Fruit fly (Drosophila melanogaster) whole organism, embryonic: Measurements from ENCODE around the gene Dif.

Experiments used
- Ada2b ChIP-seq: fragments of 200-800 bp; sonication (Bioruptor generic); IDR thresholded peaks from 2 replicates; pipeline ENCODE4 v1.3.6; 2022; ENCODE audit warnings: missing biosample characterization, missing genetic modification characterization
- CG10267 ChIP-seq: fragments of 200-800 bp; sonication (Bioruptor generic); optimal IDR thresholded peaks from 2 replicates; lab custom pipeline; 2018; ENCODE audit warnings: missing biosample characterization, mild to moderate bottlenecking, missing genetic modification characterization, moderate library complexity
- CG10366 ChIP-seq: fragments of 200-800 bp; sonication (Bioruptor generic); IDR thresholded peaks from 2 replicates; pipeline ENCODE4 v1.3.6; 2022; ENCODE audit warnings: missing biosample characterization, missing genetic modification characterization
- CG11398 ChIP-seq: fragments of 200-800 bp; sonication (Bioruptor generic); optimal IDR thresholded peaks from 2 replicates; lab custom pipeline; 2016; ENCODE audit warnings: missing biosample characterization, missing genetic modification characterization
- CG12219 ChIP-seq: fragments of 200-800 bp; sonication (Bioruptor generic); optimal IDR thresholded peaks from 3 replicates; lab custom pipeline; 2018; ENCODE audit warnings: missing biosample characterization, mild to moderate bottlenecking, missing genetic modification characterization
- CG12659 ChIP-seq: fragments of 200-800 bp; sonication (Bioruptor generic); optimal IDR thresholded peaks from 3 replicates; lab custom pipeline; 2017; ENCODE audit warnings: mild to moderate bottlenecking, missing biosample characterization, missing genetic modification reagents, missing genetic modification characterization
- CG13123 ChIP-seq: fragments of 200-800 bp; sonication (Bioruptor generic); optimal IDR thresholded peaks from 2 replicates; lab custom pipeline; 2016; ENCODE audit warnings: missing biosample characterization, missing genetic modification characterization
- CG13424 ChIP-seq: fragments of 200-800 bp; sonication (Bioruptor generic); optimal IDR thresholded peaks from 2 replicates; lab custom pipeline; 2019; ENCODE audit warnings: missing biosample characterization, mild to moderate bottlenecking, missing genetic modification characterization, moderate library complexity
- CG16863 ChIP-seq: fragments of 200-800 bp; sonication (Bioruptor generic); optimal IDR thresholded peaks from 3 replicates; lab custom pipeline; 2016; ENCODE audit warnings: missing biosample characterization, missing genetic modification characterization
- CG17359 ChIP-seq: fragments of 200-800 bp; sonication (Bioruptor generic); optimal IDR thresholded peaks from 3 replicates; lab custom pipeline; 2018; ENCODE audit warnings: missing biosample characterization, mild to moderate bottlenecking, missing genetic modification characterization, moderate library complexity
- CG17568 ChIP-seq: fragments of 200-800 bp; sonication (Bioruptor generic); optimal IDR thresholded peaks from 2 replicates; lab custom pipeline; 2018; ENCODE audit warnings: missing biosample characterization, mild to moderate bottlenecking, missing genetic modification characterization, moderate library complexity
- CG1792 ChIP-seq: fragments of 200-800 bp; sonication (Bioruptor generic); optimal IDR thresholded peaks from 2 replicates; lab custom pipeline; 2016; ENCODE audit warnings: missing biosample characterization, missing genetic modification characterization
- CG2116 ChIP-seq: fragments of 200-800 bp; sonication (Bioruptor generic); optimal IDR thresholded peaks from 3 replicates; lab custom pipeline; 2018; ENCODE audit warnings: missing biosample characterization, mild to moderate bottlenecking, missing genetic modification characterization
- CG2875 ChIP-seq: fragments of 200-800 bp; sonication (Bioruptor generic); optimal IDR thresholded peaks from 2 replicates; lab custom pipeline; 2017; ENCODE audit warnings: missing biosample characterization, mild to moderate bottlenecking, missing genetic modification characterization, missing genetic modification reagents
- CG2889 ChIP-seq: fragments of 200-800 bp; sonication (Bioruptor generic); IDR thresholded peaks from 3 replicates; pipeline ENCODE4 v1.3.6; 2022; ENCODE audit warnings: missing biosample characterization, missing genetic modification characterization
- CG31365 ChIP-seq: fragments of 200-800 bp; sonication (Bioruptor generic); optimal IDR thresholded peaks from 2 replicates; lab custom pipeline; 2018; ENCODE audit warnings: missing biosample characterization, mild to moderate bottlenecking, missing genetic modification characterization
- CG4360 ChIP-seq: fragments of 200-800 bp; sonication (Bioruptor generic); IDR thresholded peaks from 2 replicates; pipeline ENCODE4 v1.3.6; 2022; ENCODE audit warnings: missing biosample characterization, missing genetic modification characterization
- CG4707 ChIP-seq: fragments of 200-800 bp; sonication (Bioruptor generic); optimal IDR thresholded peaks from 2 replicates; lab custom pipeline; 2018; ENCODE audit warnings: missing biosample characterization, mild to moderate bottlenecking, missing genetic modification characterization, moderate library complexity
- CG4854 ChIP-seq: fragments of 200-800 bp; sonication (Bioruptor generic); optimal IDR thresholded peaks from 2 replicates; lab custom pipeline; 2016; ENCODE audit warnings: missing biosample characterization, missing genetic modification characterization, inconsistent platforms
- CG7271 ChIP-seq: fragments of 200-800 bp; sonication (Bioruptor generic); optimal IDR thresholded peaks from 2 replicates; lab custom pipeline; 2018; ENCODE audit warnings: missing biosample characterization, mild to moderate bottlenecking, missing genetic modification characterization, moderate library complexity
- CG8924 ChIP-seq: fragments of 200-800 bp; optimal IDR thresholded peaks from 3 replicates; lab custom pipeline; 2019; ENCODE audit warnings: missing biosample characterization, mild to moderate bottlenecking, missing genetic modification characterization, moderate library complexity
- CG9727 ChIP-seq: fragments of 200-800 bp; sonication (Bioruptor generic); optimal IDR thresholded peaks from 3 replicates; lab custom pipeline; 2017; ENCODE audit warnings: missing biosample characterization, mild to moderate bottlenecking, missing genetic modification characterization
- CoRest ChIP-seq: fragments of 200-800 bp; sonication (Bioruptor generic); optimal IDR thresholded peaks from 3 replicates; lab custom pipeline; 2018; ENCODE audit warnings: missing biosample characterization, mild to moderate bottlenecking, missing genetic modification characterization, moderate library complexity
- Dbx ChIP-seq: fragments of 200-800 bp; sonication (Bioruptor generic); IDR thresholded peaks from 3 replicates; pipeline ENCODE4 v1.3.6; 2022; ENCODE audit warnings: missing biosample characterization, missing genetic modification characterization
- Doc2 ChIP-seq: fragments of 200-800 bp; sonication (Bioruptor generic); IDR thresholded peaks from 2 replicates; pipeline ENCODE4 v1.3.6; 2022; ENCODE audit warnings: missing biosample characterization, missing genetic modification characterization
- Doc3 ChIP-seq: fragments of 200-800 bp; sonication (Bioruptor generic); IDR thresholded peaks from 3 replicates; pipeline ENCODE4 v1.3.6; 2022; ENCODE audit warnings: missing biosample characterization, missing genetic modification characterization; ENCODE audit not compliant: partially characterized antibody
- Fer1 ChIP-seq: fragments of 200-800 bp; sonication (Bioruptor generic); optimal IDR thresholded peaks from 2 replicates; lab custom pipeline; 2017; ENCODE audit warnings: missing biosample characterization, mild to moderate bottlenecking, missing genetic modification characterization
- GATAe ChIP-seq: fragments of 200-800 bp; sonication (Bioruptor generic); conservative IDR thresholded peaks from 2 replicates; pipeline ENCODE4 v1.3.6; 2022; ENCODE audit warnings: missing biosample characterization, missing genetic modification characterization
- Hey ChIP-seq: fragments of 200-800 bp; sonication (Bioruptor generic); optimal IDR thresholded peaks from 3 replicates; lab custom pipeline; 2018; ENCODE audit warnings: missing biosample characterization, mild to moderate bottlenecking, missing genetic modification characterization
- HmgZ ChIP-seq: fragments of 200-800 bp; sonication (Bioruptor generic); optimal IDR thresholded peaks from 2 replicates; lab custom pipeline; 2018; ENCODE audit warnings: missing biosample characterization, mild to moderate bottlenecking, missing genetic modification characterization
- Hsf ChIP-seq: fragments of 200-800 bp; sonication (Bioruptor generic); optimal IDR thresholded peaks from 3 replicates; lab custom pipeline; 2016; ENCODE audit warnings: missing biosample characterization, missing genetic modification characterization
- Lhr ChIP-seq: fragments of 200-800 bp; sonication (Bioruptor generic); optimal IDR thresholded peaks from 3 replicates; lab custom pipeline; 2017; ENCODE audit warnings: mild to moderate bottlenecking, missing biosample characterization, missing genetic modification reagents, missing genetic modification characterization
- NK7.1 ChIP-seq: fragments of 200-800 bp; sonication (Bioruptor generic); optimal IDR thresholded peaks from 3 replicates; lab custom pipeline; 2016; ENCODE audit warnings: missing biosample characterization, missing genetic modification characterization
- Nf-YB ChIP-seq: fragments of 200-800 bp; sonication (Bioruptor generic); optimal IDR thresholded peaks from 3 replicates; lab custom pipeline; 2019; ENCODE audit warnings: missing biosample characterization, mild to moderate bottlenecking, missing genetic modification characterization, moderate library complexity
- Optix ChIP-seq: fragments of 200-800 bp; sonication (Bioruptor generic); IDR thresholded peaks from 3 replicates; pipeline ENCODE4 v1.3.6; 2022; ENCODE audit warnings: missing biosample characterization, missing genetic modification characterization
- abd-A ChIP-seq: fragments of 200-800 bp; sonication (Bioruptor generic); optimal IDR thresholded peaks from 3 replicates; lab custom pipeline; 2019; ENCODE audit warnings: missing biosample characterization, mild to moderate bottlenecking, missing genetic modification characterization, moderate library complexity
- amos ChIP-seq: fragments of 200-800 bp; sonication (Bioruptor generic); IDR thresholded peaks from 2 replicates; pipeline ENCODE4 v1.3.6; 2022; ENCODE audit warnings: missing biosample characterization, missing genetic modification characterization; ENCODE audit not compliant: partially characterized antibody
- ato ChIP-seq: fragments of 200-800 bp; sonication (Bioruptor generic); IDR thresholded peaks from 2 replicates; pipeline ENCODE4 v1.3.6; 2022; ENCODE audit warnings: missing biosample characterization, missing genetic modification characterization; ENCODE audit not compliant: partially characterized antibody
- caup ChIP-seq: fragments of 200-800 bp; sonication (Bioruptor generic); optimal IDR thresholded peaks from 3 replicates; lab custom pipeline; 2017; ENCODE audit warnings: missing biosample characterization, mild to moderate bottlenecking, missing genetic modification characterization, moderate library complexity; ENCODE audit not compliant: severe bottlenecking
- chif ChIP-seq, 2 experiments: fragments of 200-800 bp; sonication (Bioruptor generic); optimal IDR thresholded peaks; 3 replicates each; lab custom pipeline; 2016; ENCODE audit warnings: missing biosample characterization in 2 of 2, missing genetic modification characterization in 2 of 2
- danr ChIP-seq: fragments of 200-800 bp; sonication (Bioruptor generic); IDR thresholded peaks from 2 replicates; pipeline ENCODE4 v1.3.6; 2022; ENCODE audit warnings: missing biosample characterization, missing genetic modification characterization
- dimm ChIP-seq: fragments of 200-800 bp; sonication (Bioruptor generic); IDR thresholded peaks from 2 replicates; pipeline ENCODE4 v1.3.6; 2022; ENCODE audit warnings: missing biosample characterization, missing genetic modification characterization
- dmrt11E ChIP-seq: fragments of 200-800 bp; sonication (Bioruptor generic); optimal IDR thresholded peaks from 3 replicates; lab custom pipeline; 2018; ENCODE audit warnings: missing biosample characterization, mild to moderate bottlenecking, missing genetic modification characterization, moderate library complexity
- slbo ChIP-seq: fragments of 200-800 bp; sonication (Bioruptor generic); IDR thresholded peaks from 2 replicates; pipeline ENCODE4 v1.3.6; 2022; ENCODE audit warnings: missing biosample characterization, missing genetic modification characterization
- slp2 ChIP-seq: fragments of 200-800 bp; sonication (Bioruptor generic); optimal IDR thresholded peaks from 2 replicates; lab custom pipeline; 2016; ENCODE audit warnings: missing biosample characterization, missing genetic modification characterization
- stwl ChIP-seq: fragments of 200-800 bp; sonication (Bioruptor generic); optimal IDR thresholded peaks from 3 replicates; lab custom pipeline; 2018; ENCODE audit warnings: missing biosample characterization, mild to moderate bottlenecking, missing genetic modification characterization, moderate library complexity
- twi ChIP-seq: fragments of 200-800 bp; optimal IDR thresholded peaks from 2 replicates; lab custom pipeline; 2019; ENCODE audit warnings: missing biosample characterization, mild to moderate bottlenecking, missing genetic modification characterization, moderate library complexity
- unpg ChIP-seq: fragments of 200-800 bp; sonication (Bioruptor generic); optimal IDR thresholded peaks from 3 replicates; lab custom pipeline; 2018; ENCODE audit warnings: missing biosample characterization, mild to moderate bottlenecking, missing genetic modification characterization, moderate library complexity

Gene Dif

dm6 chr2L:17429788-17430587 is 3.0 kb downstream of the Dif start (continued):
- TF ChIP-seq CG4360 (GFP tag; lab: Robert Waterston, UW), result peak; percentile 75
- peak; percentile 87 for TF ChIP-seq slbo (GFP tag; lab: Robert Waterston, UW)
- TF ChIP-seq Hey (tag; lab: Kevin White, UChicago), result peak; percentile 25
- peak; percentile 98 for TF ChIP-seq CG8924 (tag; lab: Kevin White, UChicago)
- no peak for TF ChIP-seq Optix (GFP tag; lab: Robert Waterston, UW)
- TF ChIP-seq CG13123 (GFP tag; lab: Kevin White, UChicago), result peak; percentile 65
- TF ChIP-seq Fer1 (GFP tag; lab: Kevin White, UChicago), result peak; percentile 97
- TF ChIP-seq stwl, result peak; percentile 19
- TF ChIP-seq NK7.1 (GFP tag; lab: Kevin White, UChicago), result peak; percentile 17
- peak; percentile 88 for TF ChIP-seq Doc2 (GFP tag; lab: Robert Waterston, UW)
- no peak for TF ChIP-seq Doc3 (GFP tag; lab: Robert Waterston, UW)
- TF ChIP-seq caup (GFP tag; lab: Kevin White, UChicago), result peak; percentile 80
- TF ChIP-seq HmgZ (tag; lab: Kevin White, UChicago), result peak; percentile 88
- peak; percentile 54 to 58 for TF ChIP-seq chif (GFP tag; optimal IDR thresholded peaks at IDR 0.05; lab: Kevin White, UChicago)
- TF ChIP-seq Lhr (GFP tag; lab: Kevin White, UChicago), result no peak
- TF ChIP-seq CG1792 (GFP tag; lab: Kevin White, UChicago), result no peak
- peak; percentile 89 for TF ChIP-seq CG12219 (GFP tag; lab: Kevin White, UChicago)
- TF ChIP-seq dimm (GFP tag; lab: Robert Waterston, UW), result peak; percentile 71
- peak; percentile 88 for TF ChIP-seq Nf-YB
- TF ChIP-seq CoRest (tag; lab: Kevin White, UChicago), result peak; percentile 92
- peak; percentile 85 for TF ChIP-seq CG17568 (GFP tag; lab: Kevin White, UChicago)
- peak; percentile 46 for TF ChIP-seq CG2116 (GFP tag; lab: Kevin White, UChicago)
- TF ChIP-seq CG4854 (GFP tag; lab: Kevin White, UChicago), result no peak
- peak; percentile 68 for TF ChIP-seq CG10366 (GFP tag; lab: Robert Waterston, UW)
- peak; percentile 48 for TF ChIP-seq GATAe
- no peak for TF ChIP-seq CG4707 (GFP tag; lab: Kevin White, UChicago)
- TF ChIP-seq Hsf, result peak; percentile 85
- TF ChIP-seq slp2 (GFP tag; lab: Kevin White, UChicago), result peak; percentile 41
- TF ChIP-seq CG2889 (GFP tag; lab: Robert Waterston, UW), result peak; percentile 76; the same call in 2 of the 3 replicates
- no peak for TF ChIP-seq ato (GFP tag; lab: Robert Waterston, UW)
- TF ChIP-seq Dbx (GFP tag; lab: Robert Waterston, UW), result peak; percentile 60; the same call in 2 of the 3 replicates
- peak; percentile 94 for TF ChIP-seq Ada2b
- TF ChIP-seq dmrt11E, result peak; percentile 85
- peak; percentile 93 for TF ChIP-seq danr
- peak; percentile 73 for TF ChIP-seq CG11398 (GFP tag; lab: Kevin White, UChicago)
- TF ChIP-seq CG2875 (GFP tag; lab: Kevin White, UChicago), result peak; percentile 81
- TF ChIP-seq CG12659, result peak; percentile 93
- TF ChIP-seq unpg, result peak; percentile 98
- TF ChIP-seq abd-A (tag; lab: Kevin White, UChicago), result peak; percentile 87
- peak; percentile 29 for TF ChIP-seq CG31365 (tag; lab: Kevin White, UChicago)
- peak; percentile 99 for TF ChIP-seq CG13424
- peak; percentile 83 for TF ChIP-seq CG7271
- no peak for TF ChIP-seq amos (GFP tag; lab: Robert Waterston, UW)
- peak; percentile 94 for TF ChIP-seq CG10267 (tag; lab: Kevin White, UChicago)
- TF ChIP-seq CG16863 (GFP tag; lab: Kevin White, UChicago), result peak; percentile 36
- TF ChIP-seq CG17359, result peak; percentile 98
- peak; percentile 73 for TF ChIP-seq twi
- peak; percentile 82 for TF ChIP-seq CG9727 (GFP tag; lab: Kevin White, UChicago)
